Worm (Caenorhabditis elegans): ENCODE results near the gene F09C6.12.

DNA sequence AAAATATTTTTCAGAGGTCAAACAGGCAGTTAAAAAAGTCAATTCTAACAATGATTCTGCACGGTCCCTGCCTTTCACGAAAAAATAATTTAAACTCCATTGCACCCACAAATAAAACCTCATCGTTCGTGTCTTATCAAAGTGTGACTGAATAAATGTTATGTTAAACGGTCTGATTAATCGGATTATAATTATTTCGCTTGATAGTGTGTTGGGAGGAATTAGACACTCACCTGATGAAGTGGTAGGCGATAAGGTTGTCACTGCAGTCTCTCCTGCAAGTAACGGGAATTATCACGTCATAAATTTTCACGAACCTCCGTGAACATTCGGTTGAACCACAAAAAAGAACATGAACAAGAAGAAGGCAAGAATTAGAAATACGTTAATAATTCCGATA, 42.4 kb upstream of the F09C6.12 start:
- TF ChIP-seq ceh-40 (GFP tag; IDR thresholded peaks at IDR 0.05) (no peak), nfyb-1 (GFP tag; IDR thresholded peaks at IDR 0.05) (no peak), mel-28 (tag; optimal IDR thresholded peaks at IDR 0.05; ENCODE audit: borderline replicate concordance) (no peak), snpc-4 (GFP tag; optimal IDR thresholded peaks at IDR 0.05) (no peak), snpc-4 (tag; optimal IDR thresholded peaks at IDR 0.05) (no peak), ztf-6 (GFP tag; IDR thresholded peaks at IDR 0.05) (no peak)
